Worm (Caenorhabditis elegans): ENCODE data around the gene ins-8.
"Not testable (repeated sequence)": the region's sequence is repeated elsewhere in the genome, so short reads cannot be mapped to it uniquely, and the experiment has no call there.

- not testable (repeated sequence) for TF ChIP-seq him-1, W03F9.2, dao-5 (tag; optimal IDR thresholded peaks at IDR 0.05)
Observed at ce11 chrIV:9688715-9689114, 8.0 kb upstream of the ins-8 start, which contains the start of gene msp-76.
